Fruit fly (Drosophila melanogaster): Measurements from ENCODE around the gene CG9919.

The CG9919 gene

dm6 chrX:16286083-16286666 lies 44.4 kb downstream of the CG9919 start, which contains the start of gene UQCR-14 (continued):
- TF ChIP-seq dsx (GFP tag; optimal IDR thresholded peaks at IDR 0.05; ENCODE audit: poor library complexity, severe bottlenecking) (peak; percentile 34), Gug (GFP tag; IDR thresholded peaks at IDR 0.05) (no peak), Ets96B (tag; optimal IDR thresholded peaks at IDR 0.05) (no peak), OdsH (GFP tag; optimal IDR thresholded peaks at IDR 0.05) (no peak), CG8119 (GFP tag; IDR thresholded peaks at IDR 0.05) (no peak), svp (GFP tag) (no peak), Met (GFP tag; optimal IDR thresholded peaks at IDR 0.05) (no peak), CG4318 (GFP tag; optimal IDR thresholded peaks at IDR 0.05) (no peak), eg (GFP tag; IDR thresholded peaks at IDR 0.05) (no peak), CG31627 (GFP tag; optimal IDR thresholded peaks at IDR 0.05) (peak; percentile 19), CG11902 (GFP tag; optimal IDR thresholded peaks at IDR 0.05) (no peak), pdm3 (GFP tag; optimal IDR thresholded peaks at IDR 0.05) (no peak), CG16779 (tag; optimal IDR thresholded peaks at IDR 0.05) (no peak), fd59A (GFP tag; optimal IDR thresholded peaks at IDR 0.05) (no peak), Sox15 (GFP tag; optimal IDR thresholded peaks at IDR 0.05) (no peak), CG8632 (GFP tag; optimal IDR thresholded peaks at IDR 0.05) (no peak), Eip93F (GFP tag; optimal IDR thresholded peaks at IDR 0.05) (no peak), CG6854 (GFP tag; optimal IDR thresholded peaks at IDR 0.05) (no peak), cyc (GFP tag; optimal IDR thresholded peaks at IDR 0.05) (peak; percentile 8), CG32006 (GFP tag; optimal IDR thresholded peaks at IDR 0.05) (no peak)

dm6 chrX:16285186-16285585 lies 45.4 kb downstream of the CG9919 start:
- peak; percentile 17 for TF ChIP-seq CG34406 (GFP tag; optimal IDR thresholded peaks at IDR 0.05)
- TF ChIP-seq acj6 (GFP tag; optimal IDR thresholded peaks at IDR 0.05) = peak; percentile 17
- TF ChIP-seq salr (GFP tag; optimal IDR thresholded peaks at IDR 0.05) = no peak
- peak; percentile 7 for TF ChIP-seq vri (GFP tag; optimal IDR thresholded peaks at IDR 0.05)
- TF ChIP-seq CG11902 (GFP tag; optimal IDR thresholded peaks at IDR 0.05) = no peak
- no peak for TF ChIP-seq CG3032 (tag; optimal IDR thresholded peaks at IDR 0.05)
- TF ChIP-seq fd59A (GFP tag; optimal IDR thresholded peaks at IDR 0.05) = no peak
- TF ChIP-seq eg (GFP tag; IDR thresholded peaks at IDR 0.05) = no peak
- TF ChIP-seq CG8119 (GFP tag; IDR thresholded peaks at IDR 0.05) = no peak
- TF ChIP-seq CG6792 (GFP tag; optimal IDR thresholded peaks at IDR 0.05) = peak; percentile 20
- no peak for TF ChIP-seq spab (GFP tag; optimal IDR thresholded peaks at IDR 0.05)
- no peak for TF ChIP-seq CG8632 (GFP tag; optimal IDR thresholded peaks at IDR 0.05)
- TF ChIP-seq CG3919 (GFP tag; optimal IDR thresholded peaks at IDR 0.05) = no peak
- peak; percentile 34 for TF ChIP-seq topi (GFP tag; optimal IDR thresholded peaks at IDR 0.05)
- no peak for TF ChIP-seq Ets96B (tag; optimal IDR thresholded peaks at IDR 0.05)
- no peak for TF ChIP-seq CG11294 (GFP tag; IDR thresholded peaks at IDR 0.05)
- peak; percentile 24 for TF ChIP-seq Sox102F (GFP tag; optimal IDR thresholded peaks at IDR 0.05)
- TF ChIP-seq Sox14 (GFP tag; optimal IDR thresholded peaks at IDR 0.05) = no peak
- TF ChIP-seq CG1621 (tag; optimal IDR thresholded peaks at IDR 0.05) = no peak
- no peak for TF ChIP-seq dac (GFP tag; optimal IDR thresholded peaks at IDR 0.05)
- no peak for TF ChIP-seq CG32006 (GFP tag; optimal IDR thresholded peaks at IDR 0.05)
- TF ChIP-seq Gug (GFP tag; IDR thresholded peaks at IDR 0.05) = no peak
- no peak for TF ChIP-seq CG6163 (GFP tag; IDR thresholded peaks at IDR 0.05)
- no peak for TF ChIP-seq fd85E (GFP tag; optimal IDR thresholded peaks at IDR 0.05)
- peak; percentile 20 for TF ChIP-seq lz (GFP tag; optimal IDR thresholded peaks at IDR 0.05)
- TF ChIP-seq esn (GFP tag; optimal IDR thresholded peaks at IDR 0.05) = peak; percentile 46
- TF ChIP-seq CG4318 (GFP tag; optimal IDR thresholded peaks at IDR 0.05) = no peak
- TF ChIP-seq CG11762 (GFP tag; optimal IDR thresholded peaks at IDR 0.05; ENCODE audit: insufficient read depth) = no peak
- no peak for TF ChIP-seq CG10669 (GFP tag; optimal IDR thresholded peaks at IDR 0.05)
- TF ChIP-seq svp (GFP tag) = peak; percentile 83
- TF ChIP-seq cyc (GFP tag; optimal IDR thresholded peaks at IDR 0.05) = no peak
- TF ChIP-seq Met (GFP tag; optimal IDR thresholded peaks at IDR 0.05) = peak; percentile 43
- TF ChIP-seq achi (GFP tag; optimal IDR thresholded peaks at IDR 0.05) = no peak
- no peak for TF ChIP-seq Blimp-1 (GFP tag; optimal IDR thresholded peaks at IDR 0.05)
- no peak for TF ChIP-seq CG16779 (tag; optimal IDR thresholded peaks at IDR 0.05)
- TF ChIP-seq net (GFP tag; optimal IDR thresholded peaks at IDR 0.05) = no peak
- TF ChIP-seq Eip78C (GFP tag) = peak; percentile 79
- TF ChIP-seq CG9139 (GFP tag; optimal IDR thresholded peaks at IDR 0.05) = no peak
- no peak for TF ChIP-seq Lpt (GFP tag; optimal IDR thresholded peaks at IDR 0.05)
- peak; percentile 19 for TF ChIP-seq CG31627 (GFP tag; optimal IDR thresholded peaks at IDR 0.05)
- TF ChIP-seq Ets21C (GFP tag; optimal IDR thresholded peaks at IDR 0.05) = no peak
- TF ChIP-seq pdm3 (GFP tag; optimal IDR thresholded peaks at IDR 0.05) = peak; percentile 27
- no peak for TF ChIP-seq dsx (GFP tag; optimal IDR thresholded peaks at IDR 0.05; ENCODE audit: poor library complexity, severe bottlenecking)
- no peak for TF ChIP-seq CG8319 (GFP tag; optimal IDR thresholded peaks at IDR 0.05)
